Worm (Caenorhabditis elegans): ENCODE data around the gene clec-221.

DNA sequence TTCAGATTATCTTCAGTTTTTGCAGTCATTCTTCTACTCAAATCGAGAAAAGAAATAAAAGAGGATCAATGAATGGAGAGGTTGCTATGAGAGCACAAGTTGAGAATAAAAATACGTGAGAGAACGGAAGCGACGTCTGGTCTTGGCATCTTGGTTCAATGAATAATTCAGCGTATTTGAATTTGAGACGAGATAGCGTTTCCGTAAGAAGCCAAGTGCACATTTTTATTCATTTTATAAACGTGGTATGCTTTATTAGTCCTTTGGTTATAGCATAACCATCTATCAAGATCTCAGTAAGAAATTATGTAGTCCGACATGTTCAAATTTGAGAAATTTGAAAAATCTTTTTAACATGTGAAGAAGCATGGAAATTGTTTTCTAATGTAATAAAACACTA is 35.9 kb downstream of the clec-221 start, which contains the start of gene F58B4.2:
- no peak for TF ChIP-seq lin-35 (GFP tag; optimal IDR thresholded peaks at IDR 0.05)
- no peak for TF ChIP-seq snpc-4 (GFP tag; optimal IDR thresholded peaks at IDR 0.05)
- TF ChIP-seq snpc-4 (tag; optimal IDR thresholded peaks at IDR 0.05) = no peak
- TF ChIP-seq F33H1.4 (GFP tag; IDR thresholded peaks at IDR 0.05) = no peak
- no peak for TF ChIP-seq F49E8.2 (tag; optimal IDR thresholded peaks at IDR 0.05; ENCODE audit: insufficient read depth)
- TF ChIP-seq lsy-27 (tag; optimal IDR thresholded peaks at IDR 0.05; ENCODE audit: borderline replicate concordance, insufficient read depth) = no peak
- no peak for TF ChIP-seq lin-40 (tag; optimal IDR thresholded peaks at IDR 0.05)
- TF ChIP-seq C06A6.2 (GFP tag; conservative IDR thresholded peaks at IDR 0.05) = no peak
- no peak for TF ChIP-seq die-1 (tag; optimal IDR thresholded peaks at IDR 0.05)
- no peak for TF ChIP-seq rec-8 (tag; optimal IDR thresholded peaks at IDR 0.05)
- TF ChIP-seq ets-4 (GFP tag; optimal IDR thresholded peaks at IDR 0.05) = no peak
